Worm (Caenorhabditis elegans) whole organism, early embryonic: ENCODE results near the gene fbxl-1.

Experiments used
- F13C5.2 ChIP-seq: sonication (generic microtip); optimal IDR thresholded peaks from 2 replicates; lab custom pipeline; 2017; ENCODE audit warnings: mild to moderate bottlenecking, missing genetic modification characterization, inconsistent platforms, missing compliant biosample characterization
- ama-1 ChIP-seq: fragments of 150-350 bp; optimal IDR thresholded peaks from 2 replicates; lab custom pipeline; 2014
- ceh-36 ChIP-seq: sonication (generic microtip); optimal IDR thresholded peaks from 2 replicates; lab custom pipeline; 2016; ENCODE audit warnings: missing genetic modification characterization, inconsistent platforms, missing compliant biosample characterization
- flt-1 ChIP-seq: fragments of 200-800 bp; sonication (Bioruptor generic); IDR thresholded peaks from 2 replicates; pipeline ENCODE4 v1.3.6; 2022; ENCODE audit warnings: missing genetic modification characterization, missing compliant biosample characterization
- hmbx-1 ChIP-seq: sonication (generic microtip); optimal IDR thresholded peaks from 2 replicates; lab custom pipeline; 2016; ENCODE audit warnings: mild to moderate bottlenecking, missing genetic modification characterization, missing compliant biosample characterization
- hnd-1 ChIP-seq: sonication (generic microtip); optimal IDR thresholded peaks from 2 replicates; lab custom pipeline; 2016; ENCODE audit warnings: missing genetic modification characterization, missing compliant biosample characterization
- tbx-11 ChIP-seq: fragments of 200-800 bp; sonication (Bioruptor generic); IDR thresholded peaks from 2 replicates; pipeline ENCODE4 v1.3.6; 2022; ENCODE audit warnings: missing genetic modification characterization, missing compliant biosample characterization
- tbx-37 ChIP-seq: fragments of 200-800 bp; sonication (Bioruptor generic); conservative IDR thresholded peaks from 2 replicates; pipeline ENCODE4 v1.3.6; 2022; ENCODE audit warnings: missing genetic modification reagents, missing genetic modification characterization, missing compliant biosample characterization
- tra-4 ChIP-seq: sonication (generic microtip); optimal IDR thresholded peaks from 2 replicates; lab custom pipeline; 2017; ENCODE audit warnings: missing genetic modification characterization, missing compliant biosample characterization

ce11 chrIII:8201117-8201516 lies 26.5 kb upstream of the fbxl-1 start, which contains the start of gene unc-36:
- TF ChIP-seq ama-1 (lab: Kevin White, UChicago) (no peak), hnd-1 (tag; lab: Kevin White, UChicago) (no peak), hmbx-1 (tag; lab: Kevin White, UChicago) (no peak), flt-1 (GFP tag; lab: Robert Waterston, UW) (no peak), ceh-36 (tag; lab: Kevin White, UChicago) (no peak), tbx-11 (GFP tag; lab: Robert Waterston, UW) (no peak), tbx-37 (no peak), tra-4 (tag; lab: Kevin White, UChicago) (no peak), F13C5.2 (tag; lab: Kevin White, UChicago) (no peak)
